Worm (Caenorhabditis elegans) whole organism, young adult: ENCODE measurements around the gene Y57E12AL.2.

ENCODE experiments used
- C06A6.2 ChIP-seq: fragments of 200-800 bp; sonication (Bioruptor generic); conservative IDR thresholded peaks from 2 replicates; pipeline ENCODE4 v1.3.6; 2022; ENCODE audit warnings: missing genetic modification characterization, missing compliant biosample characterization
- F37B4.10 ChIP-seq: fragments of 200-800 bp; sonication (Bioruptor generic); IDR thresholded peaks from 2 replicates; pipeline ENCODE4 v1.3.6; 2022; ENCODE audit warnings: missing genetic modification characterization, missing compliant biosample characterization
- F52B5.7 ChIP-seq: sonication (generic microtip); optimal IDR thresholded peaks from 2 replicates; lab custom pipeline; 2016; ENCODE audit warnings: mild to moderate bottlenecking, missing genetic modification characterization, missing compliant biosample characterization
- F55B11.4 ChIP-seq: sonication (generic microtip); optimal IDR thresholded peaks from 2 replicates; lab custom pipeline; 2016; ENCODE audit warnings: missing compliant biosample characterization, missing genetic modification characterization, borderline replicate concordance; ENCODE audit not compliant: insufficient read depth
- K11D2.4 ChIP-seq: fragments of 200-800 bp; sonication (Bioruptor generic); IDR thresholded peaks from 2 replicates; pipeline ENCODE4 v1.3.6; 2022; ENCODE audit warnings: missing genetic modification reagents, missing genetic modification characterization, missing compliant biosample characterization
- K12H6.12 ChIP-seq: fragments of 200-800 bp; sonication (Bioruptor generic); optimal IDR thresholded peaks from 2 replicates; lab custom pipeline; 2018; ENCODE audit warnings: mild to moderate bottlenecking, missing genetic modification characterization, missing compliant biosample characterization
- T26A5.8 ChIP-seq: sonication (generic microtip); optimal IDR thresholded peaks from 2 replicates; lab custom pipeline; 2016; ENCODE audit warnings: missing genetic modification characterization, missing compliant biosample characterization
- Y53F4B.3 ChIP-seq: fragments of 200-800 bp; sonication (Bioruptor generic); IDR thresholded peaks from 2 replicates; pipeline ENCODE4 v1.3.6; 2022; ENCODE audit warnings: missing genetic modification reagents, missing genetic modification characterization, missing compliant biosample characterization
- Y53G8AR.9 ChIP-seq: fragments of 200-800 bp; sonication (Bioruptor generic); conservative IDR thresholded peaks from 2 replicates; pipeline ENCODE4 v1.3.6; 2022; ENCODE audit warnings: missing genetic modification reagents, missing genetic modification characterization, missing compliant biosample characterization
- akir-1 ChIP-seq: fragments of 200-800 bp; sonication (Bioruptor generic); optimal IDR thresholded peaks from 2 replicates; lab custom pipeline; 2018; ENCODE audit warnings: mild to moderate bottlenecking, missing genetic modification characterization, moderate library complexity, missing compliant biosample characterization
- ama-1 ChIP-seq, 3 experiments: fragments of 150-350 bp in 1 of 3; sonication (generic microtip) in 2 of 3; optimal IDR thresholded peaks; 2 replicates each; lab custom pipeline; 2014 to 2018; ENCODE audit warnings: missing biosample characterization in 2 of 3, missing genetic modification characterization in 2 of 3, missing genetic modification reagents in 2 of 3
- aptf-2 ChIP-seq: fragments of 200-800 bp; sonication (Bioruptor generic); conservative IDR thresholded peaks from 2 replicates; pipeline ENCODE4 v1.3.6; 2022; ENCODE audit warnings: missing genetic modification reagents, missing genetic modification characterization, missing compliant biosample characterization
- attf-3 ChIP-seq: fragments of 200-800 bp; sonication (Bioruptor generic); conservative IDR thresholded peaks from 2 replicates; pipeline ENCODE4 v1.3.6; 2022; ENCODE audit warnings: missing genetic modification reagents, missing genetic modification characterization, missing compliant biosample characterization
- attf-5 ChIP-seq: fragments of 200-800 bp; sonication (Bioruptor generic); optimal IDR thresholded peaks from 2 replicates; lab custom pipeline; 2018; ENCODE audit warnings: mild to moderate bottlenecking, missing genetic modification characterization, missing compliant biosample characterization
- bed-1 ChIP-seq: fragments of 200-800 bp; sonication (Bioruptor generic); IDR thresholded peaks from 2 replicates; pipeline ENCODE4 v1.3.6; 2022; ENCODE audit warnings: missing genetic modification reagents, missing genetic modification characterization, missing compliant biosample characterization
- cebp-1 ChIP-seq, 2 experiments: fragments of 200-800 bp in 1 of 2; sonication (Bioruptor generic) in 1 of 2; sonication (generic microtip) in 1 of 2; IDR thresholded peaks in 1 of 2; optimal IDR thresholded peaks in 1 of 2; 2 replicates each; pipeline versions ENCODE4 v1.3.6 to Lab custom; 2017 to 2022; ENCODE audit warnings: missing compliant biosample characterization in 2 of 2, missing genetic modification characterization in 2 of 2, mild to moderate bottlenecking in 1 of 2, missing genetic modification reagents in 1 of 2, moderate library complexity in 1 of 2
- ceh-40 ChIP-seq: fragments of 200-800 bp; sonication (Bioruptor generic); IDR thresholded peaks from 2 replicates; pipeline ENCODE4 v1.3.6; 2022; ENCODE audit warnings: missing genetic modification characterization, missing compliant biosample characterization
- dox-1 ChIP-seq: fragments of 200-800 bp; sonication (Bioruptor generic); IDR thresholded peaks from 2 replicates; pipeline ENCODE4 v1.3.6; 2022; ENCODE audit warnings: missing genetic modification reagents, missing genetic modification characterization, missing compliant biosample characterization
- dpl-1 ChIP-seq: fragments of 150-350 bp; optimal IDR thresholded peaks from 2 replicates; lab custom pipeline; 2014; ENCODE audit warnings: missing biosample characterization, missing genetic modification reagents, missing genetic modification characterization
- egl-18 ChIP-seq: fragments of 200-800 bp; sonication (Bioruptor generic); IDR thresholded peaks from 2 replicates; pipeline ENCODE4 v1.3.6; 2022; ENCODE audit warnings: missing genetic modification reagents, missing genetic modification characterization, missing compliant biosample characterization
- egrh-3 ChIP-seq: fragments of 200-800 bp; sonication (Bioruptor generic); IDR thresholded peaks from 2 replicates; pipeline ENCODE4 v1.3.6; 2022; ENCODE audit warnings: missing genetic modification reagents, missing genetic modification characterization, missing compliant biosample characterization
- hsf-1 ChIP-seq: fragments of 200-800 bp; sonication (Bioruptor generic); IDR thresholded peaks from 2 replicates; pipeline ENCODE4 v1.3.6; 2022; ENCODE audit warnings: missing genetic modification reagents, missing genetic modification characterization, missing compliant biosample characterization
- lin-40 ChIP-seq: sonication (generic microtip); optimal IDR thresholded peaks from 2 replicates; lab custom pipeline; 2016; ENCODE audit warnings: missing genetic modification characterization, mild to moderate bottlenecking, missing compliant biosample characterization, missing genotype, missing genetic modification reagents
- lir-1 ChIP-seq: fragments of 200-800 bp; sonication (Bioruptor generic); conservative IDR thresholded peaks from 2 replicates; pipeline ENCODE4 v1.3.6; 2022; ENCODE audit warnings: missing genetic modification reagents, missing genetic modification characterization, missing compliant biosample characterization
- mes-4 ChIP-seq: sonication (generic microtip); optimal IDR thresholded peaks from 2 replicates; lab custom pipeline; 2016; ENCODE audit warnings: missing genotype, missing genetic modification characterization, missing compliant biosample characterization
- mxl-1 ChIP-seq: sonication (generic microtip); optimal IDR thresholded peaks from 2 replicates; lab custom pipeline; 2016; ENCODE audit warnings: missing genetic modification characterization, missing compliant biosample characterization
- nfya-2 ChIP-seq: fragments of 200-800 bp; sonication (Bioruptor generic); IDR thresholded peaks from 2 replicates; pipeline ENCODE4 v1.3.6; 2022; ENCODE audit warnings: missing genetic modification reagents, missing genetic modification characterization, missing compliant biosample characterization
- nhr-120 ChIP-seq: fragments of 200-800 bp; sonication (Bioruptor generic); IDR thresholded peaks from 2 replicates; pipeline ENCODE4 v1.3.6; 2022; ENCODE audit warnings: missing genetic modification characterization, missing compliant biosample characterization
- repo-1 ChIP-seq: sonication (generic microtip); optimal IDR thresholded peaks from 2 replicates; lab custom pipeline; 2017; ENCODE audit warnings: mild to moderate bottlenecking, missing genetic modification characterization, missing compliant biosample characterization
- snpc-1.1 ChIP-seq: sonication (generic microtip); optimal IDR thresholded peaks from 2 replicates; lab custom pipeline; 2017; ENCODE audit warnings: missing genetic modification characterization, mild to moderate bottlenecking, missing compliant biosample characterization, antibody characterized with exemption, moderate library complexity, missing genotype, missing genetic modification reagents; ENCODE audit not compliant: insufficient read depth
- somi-1 ChIP-seq: fragments of 200-800 bp; sonication (Bioruptor generic); optimal IDR thresholded peaks from 2 replicates; lab custom pipeline; 2018; ENCODE audit warnings: mild to moderate bottlenecking, missing genetic modification characterization, missing compliant biosample characterization
- tbx-9 ChIP-seq: sonication (generic microtip); optimal IDR thresholded peaks from 2 replicates; lab custom pipeline; 2016; ENCODE audit warnings: borderline replicate concordance, missing genetic modification characterization, inconsistent platforms, missing compliant biosample characterization
- tlf-1 ChIP-seq: fragments of 200-800 bp; sonication (Bioruptor generic); optimal IDR thresholded peaks from 2 replicates; lab custom pipeline; 2018; ENCODE audit warnings: mild to moderate bottlenecking, missing genetic modification characterization, missing compliant biosample characterization
- ztf-25 ChIP-seq: fragments of 200-800 bp; sonication (Bioruptor generic); IDR thresholded peaks from 2 replicates; pipeline ENCODE4 v1.3.6; 2022; ENCODE audit warnings: missing genetic modification reagents, missing genetic modification characterization, missing compliant biosample characterization
- ztf-26 ChIP-seq: sonication (generic microtip); optimal IDR thresholded peaks from 2 replicates; lab custom pipeline; 2017; ENCODE audit warnings: missing genetic modification characterization, missing compliant biosample characterization

Gene Y57E12AL.2

ce11 chrV:7087340-7087739 is 29.4 kb downstream of the Y57E12AL.2 start:
- TF ChIP-seq tbx-9 (no peak), hsf-1 (GFP tag; lab: Robert Waterston, UW) (no peak), K11D2.4 (GFP tag; lab: Robert Waterston, UW) (no peak), F37B4.10 (GFP tag; lab: Robert Waterston, UW) (no peak), attf-5 (GFP tag; lab: Kevin White, UChicago) (no peak), T26A5.8 (no peak), mes-4 (no peak), ztf-25 (GFP tag; lab: Robert Waterston, UW) (no peak), snpc-1.1 (tag; lab: Kevin White, UChicago) (no peak), nfya-2 (no peak), egrh-3 (GFP tag; lab: Robert Waterston, UW) (no peak), attf-3 (GFP tag; lab: Robert Waterston, UW) (no peak)
- TF ChIP-seq, all 124 proteins: peak for 0

DNA sequence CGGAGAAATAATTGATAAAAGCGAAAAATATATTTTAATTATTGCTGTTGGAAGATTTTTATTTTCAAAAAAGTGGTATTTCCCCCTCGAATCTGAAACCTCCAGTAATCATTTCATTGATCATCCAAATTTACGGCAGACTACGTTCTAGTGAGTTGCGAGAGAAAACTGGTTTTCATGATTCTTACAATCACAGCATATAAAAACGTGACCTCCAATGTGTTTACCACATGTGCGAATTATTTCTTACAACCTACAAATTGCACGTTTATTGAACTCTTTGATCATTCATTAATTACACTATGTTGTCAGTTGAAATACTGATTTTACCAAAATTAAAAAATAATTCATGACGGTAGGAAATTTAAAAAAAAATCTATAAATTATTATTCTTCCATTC is 31.3 kb downstream of the Y57E12AL.2 start:
- TF ChIP-seq cebp-1 (GFP tag; IDR thresholded peaks at IDR 0.05; lab: Robert Waterston, UW) (no peak), cebp-1 (tag; optimal IDR thresholded peaks at IDR 0.05; lab: Kevin White, UChicago) (peak; percentile 16), ztf-26 (tag; lab: Kevin White, UChicago) (no peak), repo-1 (tag; lab: Kevin White, UChicago) (no peak), tlf-1 (GFP tag; lab: Kevin White, UChicago) (no peak), F55B11.4 (tag; lab: Kevin White, UChicago) (no peak), ceh-40 (GFP tag; lab: Robert Waterston, UW) (no peak), dpl-1 (GFP tag; lab: Kevin White, UChicago) (no peak), dox-1 (GFP tag; lab: Robert Waterston, UW) (no peak), somi-1 (GFP tag; lab: Kevin White, UChicago) (peak; percentile 70), lin-40 (tag; lab: Kevin White, UChicago) (peak; percentile 28)
- TF ChIP-seq, all 124 proteins: peak for 3

- no peak for TF ChIP-seq bed-1 (GFP tag; lab: Robert Waterston, UW)
- no peak for TF ChIP-seq F52B5.7
- 0 out of 2 replicates have a peak, but pooled peaks have one; percentile 31 for TF ChIP-seq Y53G8AR.9 (GFP tag; lab: Robert Waterston, UW)
- TF ChIP-seq Y53F4B.3 (GFP tag; lab: Robert Waterston, UW) = no peak
- no peak for TF ChIP-seq lir-1 (GFP tag; lab: Robert Waterston, UW)
- TF ChIP-seq ama-1 (optimal IDR thresholded peaks at IDR 0.05; lab: Kevin White, UChicago) = peak; percentile 43
- no peak for TF ChIP-seq ama-1 (GFP tag; optimal IDR thresholded peaks at IDR 0.05; lab: Kevin White, UChicago)
- 0 out of 2 replicates have a peak, but pooled peaks have one; percentile 30 for TF ChIP-seq egl-18 (GFP tag; lab: Robert Waterston, UW)
- no peak for TF ChIP-seq nhr-120 (GFP tag; lab: Robert Waterston, UW)
- TF ChIP-seq akir-1 (GFP tag; lab: Kevin White, UChicago) = no peak
- TF ChIP-seq aptf-2 (GFP tag; lab: Robert Waterston, UW) = no peak
- no peak for TF ChIP-seq dox-1 (GFP tag; lab: Robert Waterston, UW)
- TF ChIP-seq K12H6.12 (tag; lab: Kevin White, UChicago) = no peak
- no peak for TF ChIP-seq mxl-1 (tag; lab: Kevin White, UChicago)
- no peak for TF ChIP-seq C06A6.2 (GFP tag; lab: Robert Waterston, UW)
Observed at ce11 chrV:7091287-7091686, 33.4 kb downstream of the Y57E12AL.2 start, which contains the start of gene nhr-286. Gene nhr-286, minus strand, starts transcription at chrV:7091610.
